Fruit fly (Drosophila melanogaster): ENCODE results near the gene kst.

DNA sequence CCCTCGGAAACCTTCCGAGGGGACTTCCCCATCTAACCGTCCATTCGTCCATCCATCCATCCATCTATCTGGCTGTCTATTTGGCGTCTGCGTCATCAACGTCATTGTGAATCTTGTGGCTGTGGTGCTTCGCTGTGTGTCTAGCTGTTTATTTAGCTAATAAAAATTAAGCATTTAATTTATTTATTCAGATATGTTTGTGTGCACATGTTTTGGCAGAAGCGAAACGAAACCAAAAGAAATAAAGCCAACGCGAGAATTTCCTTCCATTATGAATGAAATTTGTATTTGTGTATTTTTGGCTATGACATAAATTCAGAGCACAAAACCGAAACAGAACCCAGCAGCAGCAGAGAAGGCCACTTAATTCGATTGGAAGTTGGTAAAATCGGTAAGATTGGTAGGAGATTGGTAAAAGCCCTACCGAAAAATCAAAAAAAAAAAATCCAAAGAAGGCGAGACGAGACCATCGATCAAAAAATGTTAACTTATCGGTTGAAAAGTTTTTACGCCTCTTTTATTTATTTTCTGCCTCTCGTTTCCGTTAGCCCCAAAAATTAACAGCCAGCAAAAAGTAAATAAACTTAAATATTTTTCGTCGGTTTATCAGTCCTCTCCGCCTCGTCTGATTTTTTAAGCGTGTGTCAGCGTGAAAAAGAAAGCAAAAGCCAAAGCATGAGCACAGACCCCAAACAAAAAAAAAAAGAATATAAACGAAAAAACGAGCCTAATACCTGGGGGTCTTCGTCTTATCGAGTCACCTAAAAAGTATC, 78.3 kb downstream of the kst start:
- TF ChIP-seq psq (optimal IDR thresholded peaks at IDR 0.05) = no peak
- TF ChIP-seq Myc (optimal IDR thresholded peaks at IDR 0.05) = no peak

All from Kc167 (cell line).